Fruit fly (Drosophila melanogaster) whole organism, embryonic: ENCODE measurements around the gene CG11726.
A peak's percentile ranks its signal among the peaks of the same experiment; 100 is the strongest.

ENCODE experiments used
- Abd-B ChIP-seq: fragments of 200-800 bp; sonication (Bioruptor generic); optimal IDR thresholded peaks from 2 replicates; lab custom pipeline; 2018; ENCODE audit warnings: missing biosample characterization, mild to moderate bottlenecking, missing genetic modification characterization, moderate library complexity
- CG11504 ChIP-seq: fragments of 200-800 bp; sonication (Bioruptor generic); optimal IDR thresholded peaks from 3 replicates; lab custom pipeline; 2019; ENCODE audit warnings: missing biosample characterization, mild to moderate bottlenecking, missing genetic modification characterization, moderate library complexity
- CG11723 ChIP-seq: fragments of 200-800 bp; sonication (Bioruptor generic); optimal IDR thresholded peaks from 2 replicates; lab custom pipeline; 2017; ENCODE audit warnings: missing biosample characterization, mild to moderate bottlenecking, missing genetic modification characterization
- CG12299 ChIP-seq: fragments of 200-800 bp; sonication (Bioruptor generic); optimal IDR thresholded peaks from 2 replicates; lab custom pipeline; 2018; ENCODE audit warnings: missing biosample characterization, mild to moderate bottlenecking, missing genetic modification characterization
- CG15601 ChIP-seq: fragments of 200-800 bp; sonication (Bioruptor generic); optimal IDR thresholded peaks from 3 replicates; lab custom pipeline; 2019; ENCODE audit warnings: missing biosample characterization, mild to moderate bottlenecking, missing genetic modification characterization, moderate library complexity
- CG15696 ChIP-seq: fragments of 200-800 bp; sonication (Bioruptor generic); optimal IDR thresholded peaks from 2 replicates; lab custom pipeline; 2019; ENCODE audit warnings: missing biosample characterization, mild to moderate bottlenecking, missing genetic modification characterization, moderate library complexity
- CG1603 ChIP-seq: fragments of 200-800 bp; sonication (Bioruptor generic); optimal IDR thresholded peaks from 2 replicates; lab custom pipeline; 2019; ENCODE audit warnings: missing biosample characterization, mild to moderate bottlenecking, missing genetic modification characterization, moderate library complexity
- CG17186 ChIP-seq: fragments of 200-800 bp; sonication (Bioruptor generic); optimal IDR thresholded peaks from 3 replicates; lab custom pipeline; 2017; ENCODE audit warnings: missing biosample characterization, missing genetic modification reagents, missing genetic modification characterization
- CG17385 ChIP-seq: fragments of 200-800 bp; sonication (Bioruptor generic); optimal IDR thresholded peaks from 3 replicates; lab custom pipeline; 2018; ENCODE audit warnings: missing biosample characterization, mild to moderate bottlenecking, missing genetic modification characterization
- CG17612 ChIP-seq: fragments of 200-800 bp; sonication (Bioruptor generic); IDR thresholded peaks from 2 replicates; pipeline ENCODE4 v1.3.6; 2022; ENCODE audit warnings: missing biosample characterization, missing genetic modification characterization
- CG18011 ChIP-seq: fragments of 200-800 bp; sonication (Bioruptor generic); optimal IDR thresholded peaks from 2 replicates; lab custom pipeline; 2017; ENCODE audit warnings: missing biosample characterization, missing genetic modification characterization, mild to moderate bottlenecking, moderate library complexity, missing genotype
- CG33213 ChIP-seq: fragments of 200-800 bp; sonication (Bioruptor generic); optimal IDR thresholded peaks from 3 replicates; lab custom pipeline; 2016; ENCODE audit warnings: missing biosample characterization, missing genetic modification characterization
- CG3995 ChIP-seq: fragments of 200-800 bp; sonication (Bioruptor generic); optimal IDR thresholded peaks from 3 replicates; lab custom pipeline; 2016; ENCODE audit warnings: missing biosample characterization, missing genetic modification characterization
- CG4328 ChIP-seq: fragments of 200-800 bp; sonication (Bioruptor generic); optimal IDR thresholded peaks from 3 replicates; lab custom pipeline; 2017; ENCODE audit warnings: missing biosample characterization, missing genetic modification reagents, missing genetic modification characterization
- CG5245 ChIP-seq: fragments of 200-800 bp; sonication (Bioruptor generic); optimal IDR thresholded peaks from 3 replicates; lab custom pipeline; 2016; ENCODE audit warnings: missing biosample characterization, missing genetic modification characterization
- CG6254 ChIP-seq: fragments of 200-800 bp; sonication (Bioruptor generic); optimal IDR thresholded peaks from 3 replicates; lab custom pipeline; 2017; ENCODE audit warnings: mild to moderate bottlenecking, missing biosample characterization, missing genetic modification reagents, missing genetic modification characterization
- CG6272 ChIP-seq: fragments of 200-800 bp; sonication (Bioruptor generic); IDR thresholded peaks from 2 replicates; pipeline ENCODE4 v1.3.6; 2022; ENCODE audit warnings: missing biosample characterization, missing genetic modification characterization
- CG8281 ChIP-seq: fragments of 200-800 bp; sonication (Bioruptor generic); optimal IDR thresholded peaks from 2 replicates; lab custom pipeline; 2018; ENCODE audit warnings: missing biosample characterization, mild to moderate bottlenecking, missing genetic modification characterization, moderate library complexity
- CG9797 ChIP-seq: fragments of 200-800 bp; sonication (Bioruptor generic); optimal IDR thresholded peaks from 3 replicates; lab custom pipeline; 2018; ENCODE audit warnings: missing biosample characterization, mild to moderate bottlenecking, missing genetic modification characterization
- Chrac-16 ChIP-seq: fragments of 200-800 bp; sonication (Bioruptor generic); optimal IDR thresholded peaks from 3 replicates; lab custom pipeline; 2016; ENCODE audit warnings: missing biosample characterization, missing genetic modification characterization
- CkIIα-i1 ChIP-seq: fragments of 200-800 bp; sonication (Bioruptor generic); IDR thresholded peaks from 2 replicates; pipeline ENCODE4 v1.3.6; 2022; ENCODE audit warnings: missing biosample characterization, missing genetic modification characterization
- Dbx ChIP-seq: fragments of 200-800 bp; sonication (Bioruptor generic); IDR thresholded peaks from 3 replicates; pipeline ENCODE4 v1.3.6; 2022; ENCODE audit warnings: missing biosample characterization, missing genetic modification characterization
- Dip2 ChIP-seq: fragments of 200-800 bp; sonication (Bioruptor generic); IDR thresholded peaks from 2 replicates; pipeline ENCODE4 v1.3.6; 2022; ENCODE audit warnings: missing biosample characterization, missing genetic modification characterization
- ERR ChIP-seq: fragments of 200-800 bp; sonication (Bioruptor generic); optimal IDR thresholded peaks from 2 replicates; lab custom pipeline; 2016; ENCODE audit warnings: missing biosample characterization, missing genetic modification characterization
- Elba2 ChIP-seq: fragments of 200-800 bp; sonication (Bioruptor generic); optimal IDR thresholded peaks from 3 replicates; lab custom pipeline; 2016; ENCODE audit warnings: missing biosample characterization, missing genetic modification characterization
- GATAe ChIP-seq: fragments of 200-800 bp; sonication (Bioruptor generic); conservative IDR thresholded peaks from 2 replicates; pipeline ENCODE4 v1.3.6; 2022; ENCODE audit warnings: missing biosample characterization, missing genetic modification characterization
- H2.0 ChIP-seq: fragments of 200-800 bp; sonication (Bioruptor generic); IDR thresholded peaks from 2 replicates; pipeline ENCODE4 v1.3.6; 2022; ENCODE audit warnings: missing biosample characterization, missing genetic modification characterization
- HLH54F ChIP-seq: fragments of 200-800 bp; sonication (Bioruptor generic); optimal IDR thresholded peaks from 3 replicates; lab custom pipeline; 2016; ENCODE audit warnings: missing biosample characterization, missing genetic modification characterization
- Hmr ChIP-seq: fragments of 200-800 bp; sonication (Bioruptor generic); optimal IDR thresholded peaks from 3 replicates; lab custom pipeline; 2017; ENCODE audit warnings: mild to moderate bottlenecking, missing biosample characterization, missing genetic modification reagents, missing genetic modification characterization
- Med ChIP-seq: fragments of 200-800 bp; sonication (Bioruptor generic); peaks from one replicate; lab custom pipeline; 2016; ENCODE audit warnings: missing biosample characterization, missing genetic modification characterization, mild to moderate bottlenecking, inconsistent platforms, moderate library complexity
- NFAT ChIP-seq: fragments of 200-800 bp; sonication (Bioruptor generic); IDR thresholded peaks from 2 replicates; pipeline ENCODE4 v1.3.6; 2022; ENCODE audit warnings: missing biosample characterization, missing genetic modification characterization
- Optix ChIP-seq: fragments of 200-800 bp; sonication (Bioruptor generic); IDR thresholded peaks from 3 replicates; pipeline ENCODE4 v1.3.6; 2022; ENCODE audit warnings: missing biosample characterization, missing genetic modification characterization
- Ptx1 ChIP-seq: fragments of 200-800 bp; sonication (Bioruptor generic); IDR thresholded peaks from 2 replicates; pipeline ENCODE4 v1.3.6; 2022; ENCODE audit warnings: missing biosample characterization, missing genetic modification characterization
- ab ChIP-seq: fragments of 200-800 bp; sonication (Bioruptor generic); optimal IDR thresholded peaks from 2 replicates; lab custom pipeline; 2016; ENCODE audit warnings: missing biosample characterization, missing genetic modification characterization
- cato ChIP-seq: fragments of 200-800 bp; sonication (Bioruptor generic); optimal IDR thresholded peaks from 2 replicates; lab custom pipeline; 2016; ENCODE audit warnings: missing biosample characterization, missing genetic modification characterization, borderline replicate concordance
- danr ChIP-seq: fragments of 200-800 bp; sonication (Bioruptor generic); IDR thresholded peaks from 2 replicates; pipeline ENCODE4 v1.3.6; 2022; ENCODE audit warnings: missing biosample characterization, missing genetic modification characterization
- dmrt11E ChIP-seq: fragments of 200-800 bp; sonication (Bioruptor generic); optimal IDR thresholded peaks from 3 replicates; lab custom pipeline; 2018; ENCODE audit warnings: missing biosample characterization, mild to moderate bottlenecking, missing genetic modification characterization, moderate library complexity
- fd3F ChIP-seq: fragments of 200-800 bp; sonication (Bioruptor generic); optimal IDR thresholded peaks from 2 replicates; lab custom pipeline; 2018; ENCODE audit warnings: missing biosample characterization, mild to moderate bottlenecking, missing genetic modification characterization, moderate library complexity
- lmd ChIP-seq: fragments of 200-800 bp; sonication (Bioruptor generic); IDR thresholded peaks from 2 replicates; pipeline ENCODE4 v1.3.6; 2022; ENCODE audit warnings: missing biosample characterization, missing genetic modification characterization
- pfk ChIP-seq: fragments of 200-800 bp; sonication (Bioruptor generic); optimal IDR thresholded peaks from 2 replicates; lab custom pipeline; 2018; ENCODE audit warnings: missing biosample characterization, mild to moderate bottlenecking, missing genetic modification characterization, moderate library complexity
- pum ChIP-seq: fragments of 200-800 bp; sonication (Bioruptor generic); optimal IDR thresholded peaks from 2 replicates; lab custom pipeline; 2016; ENCODE audit warnings: missing biosample characterization, missing genetic modification characterization
- sc ChIP-seq, 3 experiments: fragments of >200 bp in 2 of 3; fragments of 200-800 bp in 1 of 3; sonication (Bioruptor generic) in 1 of 3; optimal IDR thresholded peaks; 2 replicates in 2 of 3; 3 replicates in 1 of 3; lab custom pipeline; 2017; ENCODE audit warnings: mild to moderate bottlenecking in 1 of 3, missing biosample characterization in 1 of 3, missing genetic modification characterization in 1 of 3, missing genetic modification reagents in 1 of 3
- sd ChIP-seq: fragments of 200-800 bp; sonication (Bioruptor generic); optimal IDR thresholded peaks from 3 replicates; lab custom pipeline; 2018; ENCODE audit warnings: missing biosample characterization, mild to moderate bottlenecking, missing genetic modification characterization, moderate library complexity
- sens ChIP-seq: fragments of 200-800 bp; sonication (Bioruptor generic); peaks from one replicate; lab custom pipeline; 2016; ENCODE audit warnings: missing biosample characterization, missing genetic modification characterization
- sim ChIP-seq: fragments of 200-800 bp; sonication (Bioruptor generic); IDR thresholded peaks from 2 replicates; pipeline ENCODE4 v1.3.6; 2022; ENCODE audit warnings: missing biosample characterization, missing genetic modification characterization
- ssp ChIP-seq: fragments of 200-800 bp; sonication (Bioruptor generic); IDR thresholded peaks from 2 replicates; pipeline ENCODE4 v1.3.6; 2022; ENCODE audit warnings: missing biosample characterization, missing genetic modification characterization
- tna ChIP-seq: fragments of 200-800 bp; sonication (Bioruptor generic); IDR thresholded peaks from 2 replicates; pipeline ENCODE4 v1.3.6; 2022; ENCODE audit warnings: missing biosample characterization, missing genetic modification characterization; ENCODE audit not compliant: partially characterized antibody
- wdn ChIP-seq: fragments of 200-800 bp; sonication (Bioruptor generic); IDR thresholded peaks from 2 replicates; pipeline ENCODE4 v1.3.6; 2022; ENCODE audit warnings: missing biosample characterization, missing genetic modification characterization

CG11726 gene

dm6 chr3L:11348971-11349907 lies 45.3 kb upstream of the CG11726 start (continued):
- TF ChIP-seq Dbx (GFP tag; lab: Robert Waterston, UW), result peak; percentile 83
- TF ChIP-seq CG15696 (tag; lab: Kevin White, UChicago), result peak; percentile 60
- TF ChIP-seq GATAe (GFP tag; lab: Robert Waterston, UW), result no peak; the same call in 1 of the 2 replicates
- peak; percentile 88 for TF ChIP-seq CG17385 (GFP tag; lab: Kevin White, UChicago)
- peak; percentile 56 for TF ChIP-seq CG8281 (tag; lab: Kevin White, UChicago)
- TF ChIP-seq Dip2, result 0 out of 2 replicates have a peak, but pooled peaks have one; percentile 31
- TF ChIP-seq CG17186 (GFP tag; lab: Kevin White, UChicago), result no peak
- no peak for TF ChIP-seq CG9797 (GFP tag; lab: Kevin White, UChicago)
- TF ChIP-seq danr (GFP tag; lab: Robert Waterston, UW), result peak; percentile 86
- TF ChIP-seq pfk, result peak; percentile 3
- 0 out of 2 replicates have a peak, but pooled peaks have one; percentile 23 for TF ChIP-seq tna
- peak; percentile 76 for TF ChIP-seq ssp (GFP tag; lab: Robert Waterston, UW)
- TF ChIP-seq CkIIα-i1 (GFP tag; lab: Robert Waterston, UW), result 0 out of 2 replicates have a peak, but pooled peaks have one; percentile 8
- TF ChIP-seq CG17612 (GFP tag; lab: Robert Waterston, UW), result peak; percentile 74
- TF ChIP-seq fd3F, result peak; percentile 94
- no peak for TF ChIP-seq CG33213 (GFP tag; lab: Kevin White, UChicago)
- no peak for TF ChIP-seq HLH54F (GFP tag; lab: Kevin White, UChicago)
- TF ChIP-seq CG5245 (GFP tag; lab: Kevin White, UChicago), result no peak
- TF ChIP-seq CG12299 (tag; lab: Kevin White, UChicago), result peak; percentile 82
- TF ChIP-seq sens (GFP tag; lab: Kevin White, UChicago), result peak; percentile 64
- TF ChIP-seq Elba2 (GFP tag; lab: Kevin White, UChicago), result no peak
- TF ChIP-seq CG11723 (GFP tag; lab: Kevin White, UChicago), result peak; percentile 81
- TF ChIP-seq lmd (GFP tag; lab: Robert Waterston, UW), result peak; percentile 87
- TF ChIP-seq Abd-B (GFP tag; lab: Kevin White, UChicago), result peak; percentile 65
- TF ChIP-seq sim (GFP tag; lab: Robert Waterston, UW), result 0 out of 2 replicates have a peak, but pooled peaks have one; percentile 5
- no peak for TF ChIP-seq CG3995 (GFP tag; lab: Kevin White, UChicago)
- TF ChIP-seq CG1603 (tag; lab: Kevin White, UChicago), result no peak
- TF ChIP-seq sc (optimal IDR thresholded peaks at IDR 0.05; lab: Kevin White, UChicago), result no peak
- TF ChIP-seq sc (GFP tag; optimal IDR thresholded peaks at IDR 0.05; lab: Kevin White, UChicago), result peak; percentile 64
- TF ChIP-seq Med, result peak; percentile 83
- peak; percentile 91 for TF ChIP-seq Hmr (GFP tag; lab: Kevin White, UChicago)
- TF ChIP-seq cato (GFP tag; lab: Kevin White, UChicago), result no peak
- TF ChIP-seq wdn, result peak; percentile 78
- TF ChIP-seq CG11504 (tag; lab: Kevin White, UChicago), result peak; percentile 93
- TF ChIP-seq ab (GFP tag; lab: Kevin White, UChicago), result no peak
- peak; percentile 44; the same call in 1 of the 3 replicates for TF ChIP-seq Optix (GFP tag; lab: Robert Waterston, UW)
- peak; percentile 77 for TF ChIP-seq CG18011 (GFP tag; lab: Kevin White, UChicago)
- TF ChIP-seq ERR, result no peak
- peak; percentile 76 for TF ChIP-seq CG15601
- TF ChIP-seq dmrt11E (tag; lab: Kevin White, UChicago), result peak; percentile 74
- peak; percentile 87 for TF ChIP-seq H2.0 (GFP tag; lab: Robert Waterston, UW)
- no peak for TF ChIP-seq pum
- peak; percentile 58 for TF ChIP-seq NFAT (GFP tag; lab: Robert Waterston, UW)
- peak; percentile 65 for TF ChIP-seq Chrac-16 (GFP tag; lab: Kevin White, UChicago)
- TF ChIP-seq CG6254 (GFP tag; lab: Kevin White, UChicago), result peak; percentile 62
- TF ChIP-seq CG6272 (GFP tag; lab: Robert Waterston, UW), result peak; percentile 64
- TF ChIP-seq CG4328 (GFP tag; lab: Kevin White, UChicago), result peak; percentile 76
- TF ChIP-seq sd (tag; lab: Kevin White, UChicago), result peak; percentile 78
- peak; percentile 92 for TF ChIP-seq Ptx1 (GFP tag; lab: Robert Waterston, UW)
